Fruit fly (Drosophila melanogaster): ENCODE results near the gene Pkd2.

DNA sequence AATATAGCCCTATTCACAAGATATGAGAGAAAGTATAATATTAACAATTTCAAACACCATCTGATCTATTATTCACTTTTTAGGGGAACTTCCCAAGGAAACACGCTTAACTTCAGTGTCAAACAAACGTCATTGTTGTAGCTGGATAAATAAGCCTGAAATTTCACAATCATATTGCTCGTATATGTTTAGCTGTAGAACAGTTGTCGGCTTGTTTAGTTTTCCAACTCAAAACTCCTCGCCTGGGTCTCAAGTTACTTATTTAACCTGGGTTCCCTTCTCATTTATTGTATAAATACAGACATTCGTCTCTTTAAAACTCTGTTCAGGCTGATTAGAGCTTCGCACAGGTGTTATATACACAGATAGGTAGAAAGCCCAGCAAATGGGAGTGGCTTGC, 25.6 kb upstream of the Pkd2 start:
- no peak for TF ChIP-seq lz (GFP tag; optimal IDR thresholded peaks at IDR 0.05)
- TF ChIP-seq Hr39 (GFP tag; optimal IDR thresholded peaks at IDR 0.05), result no peak
- TF ChIP-seq fd59A (GFP tag; optimal IDR thresholded peaks at IDR 0.05), result no peak
- no peak for TF ChIP-seq salr (GFP tag; optimal IDR thresholded peaks at IDR 0.05)
- TF ChIP-seq topi (GFP tag; optimal IDR thresholded peaks at IDR 0.05), result no peak
- no peak for TF ChIP-seq CG3032 (tag; optimal IDR thresholded peaks at IDR 0.05)
- TF ChIP-seq CG1621 (tag; optimal IDR thresholded peaks at IDR 0.05), result no peak
- TF ChIP-seq Eip93F (GFP tag; optimal IDR thresholded peaks at IDR 0.05), result no peak
- no peak for TF ChIP-seq OdsH (GFP tag; optimal IDR thresholded peaks at IDR 0.05)
- no peak for TF ChIP-seq CG9139 (GFP tag; optimal IDR thresholded peaks at IDR 0.05)
- TF ChIP-seq CG6276 (GFP tag; optimal IDR thresholded peaks at IDR 0.05), result no peak
- TF ChIP-seq cyc (GFP tag; optimal IDR thresholded peaks at IDR 0.05), result no peak
